Fruit fly (Drosophila melanogaster) whole organism, embryonic: ENCODE results near the gene CG10165.
A peak's percentile ranks its signal among the peaks of the same experiment; 100 is the strongest.

Experiments
- Bgb ChIP-seq: fragments of 200-800 bp; sonication (Bioruptor generic); IDR thresholded peaks from 2 replicates; pipeline ENCODE4 v1.3.6; 2022; ENCODE audit warnings: missing biosample characterization, missing genetic modification characterization; ENCODE audit not compliant: partially characterized antibody
- BtbVII ChIP-seq: fragments of 200-800 bp; sonication (Bioruptor generic); optimal IDR thresholded peaks from 3 replicates; lab custom pipeline; 2017; ENCODE audit warnings: missing biosample characterization, mild to moderate bottlenecking, missing genetic modification characterization
- CG13296 ChIP-seq: fragments of 200-800 bp; sonication (Bioruptor generic); optimal IDR thresholded peaks from 3 replicates; lab custom pipeline; 2018; ENCODE audit warnings: missing biosample characterization, mild to moderate bottlenecking, missing genetic modification characterization
- CG13424 ChIP-seq: fragments of 200-800 bp; sonication (Bioruptor generic); optimal IDR thresholded peaks from 2 replicates; lab custom pipeline; 2019; ENCODE audit warnings: missing biosample characterization, mild to moderate bottlenecking, missing genetic modification characterization, moderate library complexity
- CG14860 ChIP-seq: fragments of 200-800 bp; sonication (Bioruptor generic); IDR thresholded peaks from 3 replicates; pipeline ENCODE4 v1.3.6; 2022; ENCODE audit warnings: missing biosample characterization, missing genetic modification characterization; ENCODE audit not compliant: partially characterized antibody
- CG1529 ChIP-seq: fragments of 200-800 bp; sonication (Bioruptor generic); optimal IDR thresholded peaks from 3 replicates; lab custom pipeline; 2018; ENCODE audit warnings: missing biosample characterization, missing genetic modification characterization
- CG16779 ChIP-seq: fragments of 200-800 bp; sonication (Bioruptor generic); IDR thresholded peaks from 2 replicates; pipeline ENCODE4 v1.3.6; 2022; ENCODE audit warnings: missing biosample characterization, missing genetic modification characterization
- CG1792 ChIP-seq: fragments of 200-800 bp; sonication (Bioruptor generic); optimal IDR thresholded peaks from 2 replicates; lab custom pipeline; 2016; ENCODE audit warnings: missing biosample characterization, missing genetic modification characterization
- CG18599 ChIP-seq: fragments of 200-800 bp; sonication (Bioruptor generic); optimal IDR thresholded peaks from 3 replicates; lab custom pipeline; 2017; ENCODE audit warnings: missing biosample characterization, missing genetic modification characterization, mild to moderate bottlenecking, moderate library complexity, missing genetic modification reagents
- CG2202 ChIP-seq: fragments of 200-800 bp; sonication (Bioruptor generic); optimal IDR thresholded peaks from 2 replicates; lab custom pipeline; 2018; ENCODE audit warnings: missing biosample characterization, mild to moderate bottlenecking, missing genetic modification characterization
- CG2875 ChIP-seq: fragments of 200-800 bp; sonication (Bioruptor generic); optimal IDR thresholded peaks from 2 replicates; lab custom pipeline; 2017; ENCODE audit warnings: missing biosample characterization, mild to moderate bottlenecking, missing genetic modification characterization, missing genetic modification reagents
- CG3065 ChIP-seq: fragments of 200-800 bp; sonication (Bioruptor generic); optimal IDR thresholded peaks from 2 replicates; lab custom pipeline; 2016; ENCODE audit warnings: missing biosample characterization, missing genetic modification characterization
- CG32532 ChIP-seq: fragments of 200-800 bp; sonication (Bioruptor generic); IDR thresholded peaks from 2 replicates; pipeline ENCODE4 v1.3.6; 2022; ENCODE audit warnings: missing biosample characterization, missing genetic modification characterization
- CG32767 ChIP-seq: fragments of 200-800 bp; sonication (Bioruptor generic); IDR thresholded peaks from 2 replicates; pipeline ENCODE4 v1.3.6; 2022; ENCODE audit warnings: missing biosample characterization, missing genetic modification characterization
- CG5953 ChIP-seq: fragments of 200-800 bp; sonication (Bioruptor generic); IDR thresholded peaks from 2 replicates; pipeline ENCODE4 v1.3.6; 2022; ENCODE audit warnings: missing biosample characterization, missing genetic modification characterization
- CG6791 ChIP-seq: fragments of 200-800 bp; sonication (Bioruptor generic); IDR thresholded peaks from 3 replicates; pipeline ENCODE4 v1.3.6; 2022; ENCODE audit warnings: missing biosample characterization, missing genetic modification characterization; ENCODE audit not compliant: partially characterized antibody
- CG6813 ChIP-seq: fragments of 200-800 bp; sonication (Bioruptor generic); optimal IDR thresholded peaks from 2 replicates; lab custom pipeline; 2017; ENCODE audit warnings: missing biosample characterization, missing genetic modification characterization, mild to moderate bottlenecking, moderate library complexity, missing genetic modification reagents
- CG7357 ChIP-seq: fragments of 200-800 bp; sonication (Bioruptor generic); IDR thresholded peaks from 3 replicates; pipeline ENCODE4 v1.3.6; 2022; ENCODE audit warnings: missing biosample characterization, missing genetic modification characterization
- CG9215 ChIP-seq: fragments of 200-800 bp; sonication (Bioruptor generic); IDR thresholded peaks from 2 replicates; pipeline ENCODE4 v1.3.6; 2022; ENCODE audit warnings: missing biosample characterization, missing genetic modification characterization
- Dip3 ChIP-seq: fragments of 200-800 bp; sonication (Bioruptor generic); optimal IDR thresholded peaks from 3 replicates; lab custom pipeline; 2016; ENCODE audit warnings: missing biosample characterization, missing genetic modification characterization
- Fer2 ChIP-seq: fragments of 200-800 bp; sonication (Bioruptor generic); optimal IDR thresholded peaks from 2 replicates; lab custom pipeline; 2018; ENCODE audit warnings: missing biosample characterization, mild to moderate bottlenecking, missing genetic modification characterization, moderate library complexity
- HLHmδ ChIP-seq: fragments of 200-800 bp; sonication (Bioruptor generic); optimal IDR thresholded peaks from 2 replicates; lab custom pipeline; 2018; ENCODE audit warnings: missing biosample characterization, mild to moderate bottlenecking, missing genetic modification characterization, moderate library complexity
- Hmx ChIP-seq: fragments of 200-800 bp; sonication (Bioruptor generic); optimal IDR thresholded peaks from 2 replicates; lab custom pipeline; 2016; ENCODE audit warnings: missing biosample characterization, missing genetic modification characterization
- Hr3 ChIP-seq: fragments of 200-800 bp; sonication (Bioruptor generic); optimal IDR thresholded peaks from 3 replicates; lab custom pipeline; 2016; ENCODE audit warnings: missing biosample characterization, missing genetic modification characterization
- MTF-1 ChIP-seq: fragments of 200-800 bp; sonication (Bioruptor generic); optimal IDR thresholded peaks from 2 replicates; lab custom pipeline; 2018; ENCODE audit warnings: missing biosample characterization, mild to moderate bottlenecking, missing genetic modification characterization, borderline replicate concordance
- Ptx1 ChIP-seq: fragments of 200-800 bp; sonication (Bioruptor generic); IDR thresholded peaks from 2 replicates; pipeline ENCODE4 v1.3.6; 2022; ENCODE audit warnings: missing biosample characterization, missing genetic modification characterization
- Ravus ChIP-seq: fragments of 200-800 bp; sonication (Bioruptor generic); IDR thresholded peaks from 2 replicates; pipeline ENCODE4 v1.3.6; 2022; ENCODE audit warnings: missing biosample characterization, missing genetic modification characterization
- Scr ChIP-seq: fragments of 200-800 bp; sonication (Bioruptor generic); IDR thresholded peaks from 2 replicates; pipeline ENCODE4 v1.3.6; 2022; ENCODE audit warnings: missing biosample characterization, missing genetic modification characterization; ENCODE audit not compliant: partially characterized antibody
- amos ChIP-seq: fragments of 200-800 bp; sonication (Bioruptor generic); IDR thresholded peaks from 2 replicates; pipeline ENCODE4 v1.3.6; 2022; ENCODE audit warnings: missing biosample characterization, missing genetic modification characterization; ENCODE audit not compliant: partially characterized antibody
- aop ChIP-seq: fragments of 200-800 bp; sonication (Bioruptor generic); IDR thresholded peaks from 2 replicates; pipeline ENCODE4 v1.3.6; 2022; ENCODE audit warnings: missing biosample characterization, missing genetic modification characterization
- az2 ChIP-seq: fragments of 200-800 bp; sonication (Bioruptor generic); optimal IDR thresholded peaks from 3 replicates; lab custom pipeline; 2016; ENCODE audit warnings: missing biosample characterization, missing genetic modification characterization
- bab2 ChIP-seq: fragments of 200-800 bp; sonication (Bioruptor generic); optimal IDR thresholded peaks from 2 replicates; lab custom pipeline; 2016; ENCODE audit warnings: missing biosample characterization, missing genetic modification characterization
- bowl ChIP-seq: fragments of 200-800 bp; sonication (Bioruptor generic); IDR thresholded peaks from 2 replicates; pipeline ENCODE4 v1.3.6; 2022; ENCODE audit warnings: missing biosample characterization, missing genetic modification characterization
- chm ChIP-seq: fragments of 200-800 bp; sonication (Bioruptor generic); IDR thresholded peaks from 2 replicates; pipeline ENCODE4 v1.3.6; 2022; ENCODE audit warnings: missing biosample characterization, missing genetic modification characterization
- crol ChIP-seq: fragments of 200-800 bp; sonication (Bioruptor generic); IDR thresholded peaks from 2 replicates; pipeline ENCODE4 v1.3.6; 2022; ENCODE audit warnings: missing biosample characterization, missing genetic modification characterization
- dan ChIP-seq: fragments of 200-800 bp; sonication (Bioruptor generic); IDR thresholded peaks from 2 replicates; pipeline ENCODE4 v1.3.6; 2022; ENCODE audit warnings: missing biosample characterization, missing genetic modification characterization
- dimm ChIP-seq: fragments of 200-800 bp; sonication (Bioruptor generic); IDR thresholded peaks from 2 replicates; pipeline ENCODE4 v1.3.6; 2022; ENCODE audit warnings: missing biosample characterization, missing genetic modification characterization
- dysf ChIP-seq: fragments of 200-800 bp; sonication (Bioruptor generic); IDR thresholded peaks from 3 replicates; pipeline ENCODE4 v1.3.6; 2022; ENCODE audit warnings: missing biosample characterization, missing genetic modification characterization
- ems ChIP-seq: fragments of 200-800 bp; sonication (Bioruptor generic); optimal IDR thresholded peaks from 3 replicates; lab custom pipeline; 2016; ENCODE audit warnings: missing biosample characterization, missing genetic modification characterization
- fru ChIP-seq: fragments of >200 bp; optimal IDR thresholded peaks from 2 replicates; lab custom pipeline; 2017
- gfzf ChIP-seq: fragments of 200-800 bp; sonication (Bioruptor generic); optimal IDR thresholded peaks from 2 replicates; lab custom pipeline; 2016; ENCODE audit warnings: missing biosample characterization, mild to moderate bottlenecking, missing genetic modification characterization, moderate library complexity
- lbe ChIP-seq: fragments of 200-800 bp; sonication (Bioruptor generic); optimal IDR thresholded peaks from 2 replicates; lab custom pipeline; 2016; ENCODE audit warnings: missing biosample characterization, mild to moderate bottlenecking, missing genetic modification characterization
- mld ChIP-seq: fragments of 200-800 bp; sonication (Bioruptor generic); IDR thresholded peaks from 3 replicates; pipeline ENCODE4 v1.3.6; 2022; ENCODE audit warnings: missing biosample characterization, missing genetic modification characterization; ENCODE audit not compliant: partially characterized antibody
- pum ChIP-seq: fragments of 200-800 bp; sonication (Bioruptor generic); optimal IDR thresholded peaks from 2 replicates; lab custom pipeline; 2016; ENCODE audit warnings: missing biosample characterization, missing genetic modification characterization
- sc ChIP-seq, 3 experiments: fragments of >200 bp in 2 of 3; fragments of 200-800 bp in 1 of 3; sonication (Bioruptor generic) in 1 of 3; optimal IDR thresholded peaks; 2 replicates in 2 of 3; 3 replicates in 1 of 3; lab custom pipeline; 2017; ENCODE audit warnings: mild to moderate bottlenecking in 1 of 3, missing biosample characterization in 1 of 3, missing genetic modification characterization in 1 of 3, missing genetic modification reagents in 1 of 3
- sr ChIP-seq: fragments of 200-800 bp; sonication (Bioruptor generic); IDR thresholded peaks from 3 replicates; pipeline ENCODE4 v1.3.6; 2022; ENCODE audit warnings: missing biosample characterization, missing genetic modification characterization
- tgo ChIP-seq: fragments of 200-800 bp; sonication (Bioruptor generic); IDR thresholded peaks from 3 replicates; pipeline ENCODE4 v1.3.6; 2022; ENCODE audit warnings: missing biosample characterization, missing genetic modification characterization
- trh ChIP-seq: fragments of 200-800 bp; sonication (Bioruptor generic); optimal IDR thresholded peaks from 2 replicates; lab custom pipeline; 2016; ENCODE audit warnings: missing biosample characterization, missing genetic modification characterization
- vnd ChIP-seq: fragments of 200-800 bp; sonication (Bioruptor generic); IDR thresholded peaks from 3 replicates; pipeline ENCODE4 v1.3.6; 2022; ENCODE audit warnings: missing biosample characterization, missing genetic modification characterization; ENCODE audit not compliant: partially characterized antibody
- yki ChIP-seq: fragments of >200 bp; optimal IDR thresholded peaks from 3 replicates; lab custom pipeline; 2018

The CG10165 gene

DNA sequence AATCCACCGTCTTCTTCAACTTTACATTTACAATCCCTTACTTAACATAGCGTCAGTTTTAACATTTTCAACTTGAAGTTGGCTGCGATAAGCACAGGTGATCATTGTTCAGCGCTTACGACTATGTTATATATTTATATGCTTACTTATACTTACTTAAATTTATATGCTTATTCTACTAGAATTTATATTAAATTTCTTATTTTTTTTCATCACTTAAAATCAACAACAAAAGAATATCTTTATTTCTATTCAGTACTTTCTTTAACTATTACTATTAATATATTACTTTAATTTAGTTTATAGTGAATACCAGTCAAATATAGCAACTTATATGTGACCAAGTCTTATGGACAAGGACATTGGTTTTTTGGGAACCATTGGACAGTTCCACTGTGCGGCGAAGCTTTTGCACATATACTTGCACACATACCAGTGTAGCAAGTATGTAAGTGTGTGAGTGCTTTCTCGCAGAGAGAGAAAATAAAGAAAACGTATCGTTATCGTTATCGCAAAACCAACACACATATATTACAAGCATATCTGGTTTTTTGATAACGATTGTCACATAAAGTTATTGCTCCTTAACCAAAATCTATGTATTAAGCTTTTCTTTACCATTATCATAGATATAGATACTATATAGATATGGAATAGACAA lies 12.8 kb downstream of the CG10165 start, which contains the start of gene Hasp (continued):
- TF ChIP-seq Hmx (GFP tag; lab: Kevin White, UChicago): no peak
- TF ChIP-seq dan (GFP tag; lab: Robert Waterston, UW): no peak
- TF ChIP-seq sr (GFP tag; lab: Robert Waterston, UW): no peak
- peak; percentile 64 for TF ChIP-seq az2 (GFP tag; lab: Kevin White, UChicago)
- TF ChIP-seq CG6813 (GFP tag; lab: Kevin White, UChicago): peak; percentile 12
- no peak for TF ChIP-seq CG5953
- peak; percentile 92 for TF ChIP-seq mld (GFP tag; lab: Robert Waterston, UW)
- TF ChIP-seq MTF-1 (GFP tag; lab: Kevin White, UChicago): peak; percentile 4
- no peak for TF ChIP-seq fru (lab: Kevin White, UChicago)
- no peak for TF ChIP-seq CG7357 (GFP tag; lab: Robert Waterston, UW)
- TF ChIP-seq gfzf (GFP tag; lab: Kevin White, UChicago): no peak
- peak; percentile 53 for TF ChIP-seq CG18599 (GFP tag; lab: Kevin White, UChicago)
- no peak for TF ChIP-seq lbe
- peak; percentile 22 for TF ChIP-seq CG2202 (tag; lab: Kevin White, UChicago)
- TF ChIP-seq Dip3 (GFP tag; lab: Kevin White, UChicago): peak; percentile 28
- no peak for TF ChIP-seq pum (GFP tag; lab: Kevin White, UChicago)
- TF ChIP-seq CG3065 (GFP tag; lab: Kevin White, UChicago): peak; percentile 2
- peak; percentile 75 for TF ChIP-seq CG32532 (GFP tag; lab: Robert Waterston, UW)
- TF ChIP-seq amos (GFP tag; lab: Robert Waterston, UW): peak; percentile 53; the same call in 1 of the 2 replicates
- TF ChIP-seq chm (GFP tag; lab: Robert Waterston, UW): no peak; the same call in 1 of the 2 replicates
- peak; percentile 49 for TF ChIP-seq ems
- peak; percentile 60 for TF ChIP-seq Scr (GFP tag; lab: Robert Waterston, UW)
- peak; percentile 58 for TF ChIP-seq Bgb
- TF ChIP-seq CG32767 (GFP tag; lab: Robert Waterston, UW): 0 out of 2 replicates have a peak, but pooled peaks have one; percentile 23
- TF ChIP-seq CG16779: no peak
- no peak for TF ChIP-seq HLHmδ (GFP tag; lab: Kevin White, UChicago)
- TF ChIP-seq dimm (GFP tag; lab: Robert Waterston, UW): no peak
- peak; percentile 37 for TF ChIP-seq CG13296 (GFP tag; lab: Kevin White, UChicago)
- peak; percentile 51 for TF ChIP-seq CG13424 (tag; lab: Kevin White, UChicago)
- no peak for TF ChIP-seq aop (GFP tag; lab: Robert Waterston, UW)
- no peak for TF ChIP-seq bab2 (GFP tag; lab: Kevin White, UChicago)
- no peak for TF ChIP-seq bowl (GFP tag; lab: Robert Waterston, UW)
- TF ChIP-seq tgo (GFP tag; lab: Robert Waterston, UW): peak; percentile 67; the same call in 2 of the 3 replicates
- TF ChIP-seq CG1529 (GFP tag; lab: Kevin White, UChicago): no peak
- TF ChIP-seq CG6791 (GFP tag; lab: Robert Waterston, UW): peak; percentile 83
- TF ChIP-seq crol (GFP tag; lab: Robert Waterston, UW): no peak
- TF ChIP-seq vnd (GFP tag; lab: Robert Waterston, UW): peak; percentile 74
- TF ChIP-seq dysf (GFP tag; lab: Robert Waterston, UW): peak; percentile 58; the same call in 1 of the 3 replicates
- TF ChIP-seq trh (GFP tag; lab: Kevin White, UChicago): peak; percentile 16
- TF ChIP-seq Fer2 (tag; lab: Kevin White, UChicago): no peak
- TF ChIP-seq BtbVII (GFP tag; lab: Kevin White, UChicago): no peak
- no peak for TF ChIP-seq yki (lab: Kevin White, UChicago)
- no peak for TF ChIP-seq sc (optimal IDR thresholded peaks at IDR 0.05; lab: Kevin White, UChicago)
- TF ChIP-seq sc (GFP tag; optimal IDR thresholded peaks at IDR 0.05; lab: Kevin White, UChicago): no peak
- TF ChIP-seq CG1792 (GFP tag; lab: Kevin White, UChicago): no peak
- peak; percentile 33 for TF ChIP-seq CG2875 (GFP tag; lab: Kevin White, UChicago)
- peak; percentile 6 for TF ChIP-seq Hr3
- TF ChIP-seq CG14860: peak; percentile 83
- TF ChIP-seq Ptx1 (GFP tag; lab: Robert Waterston, UW): peak; percentile 51
- no peak for TF ChIP-seq CG9215
- no peak for TF ChIP-seq Ravus (GFP tag; lab: Robert Waterston, UW)
